Worm (Caenorhabditis elegans) whole organism, midembryonic: Measurements from ENCODE around the gene nhr-193.

Experiments
- cog-1 ChIP-seq: sonication (generic microtip); optimal IDR thresholded peaks from 2 replicates; lab custom pipeline; 2016; ENCODE audit warnings: missing genetic modification characterization, missing compliant biosample characterization
- flt-1 ChIP-seq: fragments of 200-800 bp; sonication (Bioruptor generic); IDR thresholded peaks from 2 replicates; pipeline ENCODE4 v1.3.6; 2022; ENCODE audit warnings: missing genetic modification characterization, missing compliant biosample characterization
- klf-2 ChIP-seq: fragments of 200-800 bp; sonication (Bioruptor generic); conservative IDR thresholded peaks from 2 replicates; pipeline ENCODE4 v1.3.6; 2022; ENCODE audit warnings: missing genetic modification reagents, missing genetic modification characterization, missing compliant biosample characterization
- med-1 ChIP-seq: sonication (generic microtip); optimal IDR thresholded peaks from 2 replicates; lab custom pipeline; 2017; ENCODE audit warnings: missing genetic modification characterization, mild to moderate bottlenecking, missing compliant biosample characterization, antibody characterized with exemption, missing genetic modification reagents; ENCODE audit not compliant: insufficient read depth
- ztf-23 ChIP-seq: fragments of 200-800 bp; sonication (Bioruptor generic); IDR thresholded peaks from 2 replicates; pipeline ENCODE4 v1.3.6; 2022; ENCODE audit warnings: missing genetic modification reagents, missing genetic modification characterization, missing compliant biosample characterization
- ztf-29 ChIP-seq: fragments of 200-800 bp; sonication (Bioruptor generic); IDR thresholded peaks from 2 replicates; pipeline ENCODE4 v1.3.6; 2022; ENCODE audit warnings: missing genetic modification reagents, missing genetic modification characterization, missing compliant biosample characterization

ce11 chrV:16361350-16361749 lies 19.2 kb downstream of the nhr-193 start:
- TF ChIP-seq flt-1 (no peak), ztf-29 (GFP tag; lab: Robert Waterston, UW) (no peak), cog-1 (tag; lab: Kevin White, UChicago) (no peak), klf-2 (GFP tag; lab: Robert Waterston, UW) (no peak), med-1 (no peak), ztf-23 (GFP tag; lab: Robert Waterston, UW) (no peak)
